Fruit fly (Drosophila melanogaster): ENCODE results near the gene CG3306.

Gene CG3306

DNA sequence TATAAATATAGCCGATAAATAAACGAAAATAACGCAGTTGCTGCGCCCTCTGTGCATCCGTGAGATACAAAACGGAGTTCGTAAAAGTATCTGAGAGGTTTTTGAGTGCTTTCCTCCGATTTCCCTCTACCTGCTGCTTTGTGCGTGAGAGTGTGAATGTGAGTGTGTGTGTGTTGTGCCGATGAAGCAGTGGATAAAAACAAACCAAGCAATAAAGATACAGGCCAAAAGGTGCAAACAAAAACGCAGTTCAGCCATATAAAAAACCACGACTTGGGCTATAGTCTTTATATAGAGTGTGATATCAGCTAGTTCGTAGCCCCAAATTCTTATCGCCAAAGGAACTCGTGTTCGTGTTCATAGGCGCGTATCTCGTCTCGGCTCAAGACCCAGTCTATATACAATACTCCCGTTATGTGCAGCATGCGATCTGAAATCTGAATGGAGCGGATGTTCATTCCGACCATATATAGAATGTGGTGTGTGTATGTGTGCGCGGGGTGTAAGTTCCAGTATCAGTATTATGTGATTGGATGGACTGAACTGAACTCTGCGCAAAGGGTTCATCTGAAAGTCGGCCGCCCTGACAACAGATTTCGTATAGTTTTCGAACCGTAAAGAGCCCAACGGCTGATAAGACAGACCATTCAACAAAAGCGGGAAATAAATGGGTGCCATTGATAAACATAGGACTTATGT is 14.3 kb downstream of the CG3306 start:
- TF ChIP-seq CG11617 (GFP tag; optimal IDR thresholded peaks at IDR 0.05) (no peak), tj (GFP tag; optimal IDR thresholded peaks at IDR 0.05) (peak; percentile 48), cic (GFP tag; optimal IDR thresholded peaks at IDR 0.05) (peak; percentile 11)

- TF ChIP-seq Mnt (GFP tag; optimal IDR thresholded peaks at IDR 0.05) (peak; percentile 95), Crg-1 (GFP tag; optimal IDR thresholded peaks at IDR 0.05) (no peak), cic (GFP tag; optimal IDR thresholded peaks at IDR 0.05) (no peak), pad (GFP tag; optimal IDR thresholded peaks at IDR 0.05) (no peak)
Measured at dm6 chr3L:9624014-9624413, 22.7 kb downstream of the CG3306 start, which contains the start of gene CG3335. Gene CG3335 (plus strand): TSS chr3L:9624237.

DNA sequence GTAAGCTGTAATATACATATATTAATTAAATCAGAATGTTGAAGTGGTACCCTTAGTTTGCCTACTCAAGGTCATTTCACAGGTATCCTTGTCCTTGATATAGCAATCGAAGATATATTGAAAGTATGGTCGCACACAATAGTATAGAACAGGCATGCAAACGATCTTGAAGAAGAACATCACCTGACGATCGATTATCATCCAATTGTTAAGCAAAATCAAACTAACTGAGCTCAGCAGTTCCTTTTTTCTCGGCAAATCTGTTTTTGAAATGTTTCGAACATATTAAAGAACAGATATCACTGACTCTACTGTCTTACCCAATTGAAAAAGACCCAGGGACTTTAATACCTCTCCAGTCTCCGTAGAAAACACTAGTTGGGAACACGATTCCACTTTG is 27.1 kb downstream of the CG3306 start, which contains the start of gene Cyp40:
TSS of gene Cyp40 (plus strand) at position 301 of the 400 bp plus-strand sequence.
- TF ChIP-seq CG7101 (tag; optimal IDR thresholded peaks at IDR 0.05) = no peak
- TF ChIP-seq Crg-1 (GFP tag; optimal IDR thresholded peaks at IDR 0.05) = no peak
- TF ChIP-seq tj (GFP tag; optimal IDR thresholded peaks at IDR 0.05) = no peak
- TF ChIP-seq pad (GFP tag; optimal IDR thresholded peaks at IDR 0.05) = no peak
- no peak for TF ChIP-seq toe (GFP tag; optimal IDR thresholded peaks at IDR 0.05)
- no peak for TF ChIP-seq Hr96 (GFP tag; optimal IDR thresholded peaks at IDR 0.05)
- TF ChIP-seq kay (GFP tag; ENCODE audit: borderline replicate concordance) = no peak
- TF ChIP-seq cic (GFP tag; optimal IDR thresholded peaks at IDR 0.05) = no peak
- no peak for TF ChIP-seq Clk (GFP tag; optimal IDR thresholded peaks at IDR 0.05)
- no peak for TF ChIP-seq CG5204 (GFP tag; optimal IDR thresholded peaks at IDR 0.05)

DNA sequence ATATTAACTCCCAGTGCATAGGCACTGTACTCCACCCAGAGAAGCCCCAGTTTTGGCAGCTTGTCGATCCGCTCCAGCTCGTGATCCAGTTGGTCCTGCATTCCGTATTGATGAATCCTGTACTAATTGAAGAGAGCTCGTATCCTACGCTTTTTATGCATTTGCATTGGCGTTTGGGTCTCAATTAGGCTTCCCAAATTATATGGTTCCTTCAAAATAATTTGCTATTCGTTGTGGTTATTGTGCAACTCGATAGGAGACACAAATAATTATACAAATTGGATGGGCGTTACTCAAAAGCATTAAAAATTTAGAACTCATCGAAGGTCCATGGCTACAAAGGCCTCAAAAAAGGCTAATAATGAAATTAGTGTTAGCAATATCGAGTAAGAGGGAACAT is 27.8 kb downstream of the CG3306 start, which contains the start of gene Or67b:
TSS of gene Or67b (minus strand) at position 101 of the 400 bp plus-strand sequence.
- TF ChIP-seq CG12768 (GFP tag; optimal IDR thresholded peaks at IDR 0.05) (no peak), CG1620 (GFP tag; optimal IDR thresholded peaks at IDR 0.05) (no peak), tj (GFP tag; optimal IDR thresholded peaks at IDR 0.05) (no peak), pad (GFP tag; optimal IDR thresholded peaks at IDR 0.05) (no peak), CG5204 (GFP tag; optimal IDR thresholded peaks at IDR 0.05) (no peak), cic (GFP tag; optimal IDR thresholded peaks at IDR 0.05) (no peak), CG33017 (tag; optimal IDR thresholded peaks at IDR 0.05) (no peak), Mnt (GFP tag; optimal IDR thresholded peaks at IDR 0.05) (no peak), toe (GFP tag; optimal IDR thresholded peaks at IDR 0.05) (no peak), CG7045 (GFP tag; optimal IDR thresholded peaks at IDR 0.05) (no peak), Clk (GFP tag; optimal IDR thresholded peaks at IDR 0.05) (no peak)

dm6 chr3L:9629910-9630309 is 28.6 kb downstream of the CG3306 start:
- TF ChIP-seq CG12768 (GFP tag; optimal IDR thresholded peaks at IDR 0.05) (no peak), bab1 (GFP tag; optimal IDR thresholded peaks at IDR 0.05) (peak; percentile 42)

- TF ChIP-seq Crg-1 (GFP tag; optimal IDR thresholded peaks at IDR 0.05) (no peak), CG7101 (tag; optimal IDR thresholded peaks at IDR 0.05) (no peak), toe (GFP tag; optimal IDR thresholded peaks at IDR 0.05) (no peak), Hr96 (GFP tag; optimal IDR thresholded peaks at IDR 0.05) (no peak), CG14711 (tag; optimal IDR thresholded peaks at IDR 0.05) (no peak), Clk (GFP tag; optimal IDR thresholded peaks at IDR 0.05) (no peak), CG11617 (GFP tag; optimal IDR thresholded peaks at IDR 0.05) (no peak), CG5204 (GFP tag; optimal IDR thresholded peaks at IDR 0.05) (no peak), kay (GFP tag; ENCODE audit: borderline replicate concordance) (no peak), CG33017 (tag; optimal IDR thresholded peaks at IDR 0.05) (no peak)
Measured at dm6 chr3L:9637812-9638211, 36.5 kb downstream of the CG3306 start, which contains the start of gene CG8329. Gene CG8329 (plus strand): TSS chr3L:9638112.

dm6 chr3L:9638971-9639370 is 37.6 kb downstream of the CG3306 start, which contains the start of gene CG18179:
Gene CG18179 (plus strand): TSS chr3L:9639271.
- no peak for TF ChIP-seq CG7045 (GFP tag; optimal IDR thresholded peaks at IDR 0.05)
- TF ChIP-seq CG5204 (GFP tag; optimal IDR thresholded peaks at IDR 0.05) = no peak
- no peak for TF ChIP-seq cnc (optimal IDR thresholded peaks at IDR 0.05)
- no peak for TF ChIP-seq ovo (GFP tag; optimal IDR thresholded peaks at IDR 0.05)

DNA sequence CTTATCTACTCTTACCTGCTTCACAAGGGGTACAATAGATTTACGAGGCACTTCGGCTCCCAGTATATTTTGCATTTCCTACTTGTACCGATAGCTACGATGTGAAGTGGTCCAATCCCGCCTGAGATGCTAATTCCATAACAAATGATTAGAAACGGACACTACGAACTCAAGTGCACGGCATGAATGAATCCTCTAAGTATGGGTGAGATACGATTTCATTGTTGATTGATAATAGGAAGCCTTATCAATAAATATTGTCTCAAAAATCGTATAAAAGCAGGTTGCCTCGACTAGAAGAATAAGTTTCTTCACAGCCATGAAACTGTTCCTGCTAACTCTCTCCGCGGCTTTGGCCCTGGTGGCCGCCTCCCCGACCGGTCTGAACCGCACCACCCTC is 39.4 kb downstream of the CG3306 start, which contains the start of gene CG18180:
TSS of gene CG18180 (plus strand) at position 301 of the 400 bp plus-strand sequence.
- TF ChIP-seq cic (GFP tag; optimal IDR thresholded peaks at IDR 0.05) (peak; percentile 87), kay (GFP tag; ENCODE audit: borderline replicate concordance) (no peak)

Data from whole organism, adult.